Worm (Caenorhabditis elegans) whole organism, L2 larva: ENCODE data around the gene F47B8.1.

Experiments used
- aly-2 ChIP-seq: fragments of 150-350 bp; optimal IDR thresholded peaks from 2 replicates; lab custom pipeline; 2014; ENCODE audit warnings: missing biosample characterization, missing genetic modification characterization
- ceh-16 ChIP-seq: fragments of 150-350 bp; optimal IDR thresholded peaks from 2 replicates; lab custom pipeline; 2014; ENCODE audit warnings: missing biosample characterization, missing genetic modification characterization
- ceh-82 ChIP-seq: fragments of 150-350 bp; optimal IDR thresholded peaks from 2 replicates; lab custom pipeline; 2014; ENCODE audit warnings: missing biosample characterization, missing genetic modification characterization
- dmd-4 ChIP-seq: sonication (generic microtip); optimal IDR thresholded peaks from 2 replicates; lab custom pipeline; 2017; ENCODE audit warnings: missing biosample characterization, missing genetic modification characterization
- egl-27 ChIP-seq: sonication (generic microtip); optimal IDR thresholded peaks from 3 replicates; lab custom pipeline; 2017; ENCODE audit warnings: missing biosample characterization, missing genetic modification reagents, missing genetic modification characterization
- elt-3 ChIP-seq: sonication (generic microtip); optimal IDR thresholded peaks from 2 replicates; lab custom pipeline; 2017; ENCODE audit warnings: missing biosample characterization, missing genetic modification characterization
- lin-11 ChIP-seq: fragments of 150-350 bp; sonication (generic microtip); optimal IDR thresholded peaks from 2 replicates; lab custom pipeline; 2014; ENCODE audit warnings: missing biosample characterization, missing genetic modification characterization, inconsistent platforms, mixed read lengths
- lin-13 ChIP-seq: fragments of 150-350 bp; optimal IDR thresholded peaks from 2 replicates; lab custom pipeline; 2014; ENCODE audit warnings: missing biosample characterization, missing genetic modification reagents, missing genetic modification characterization
- lsy-2 ChIP-seq, 2 experiments: fragments of 150-350 bp in 1 of 2; sonication (generic microtip) in 1 of 2; optimal IDR thresholded peaks; 2 replicates each; lab custom pipeline; 2014 to 2017; ENCODE audit warnings: missing biosample characterization in 2 of 2, missing genetic modification characterization in 2 of 2
- mab-5 ChIP-seq: fragments of 150-350 bp; optimal IDR thresholded peaks from 2 replicates; lab custom pipeline; 2014; ENCODE audit warnings: missing biosample characterization, missing genetic modification characterization
- nhr-237 ChIP-seq: fragments of 150-350 bp; optimal IDR thresholded peaks from 2 replicates; lab custom pipeline; 2014; ENCODE audit warnings: missing biosample characterization, missing genetic modification characterization
- unc-55 ChIP-seq: fragments of 150-350 bp; sonication (generic microtip); optimal IDR thresholded peaks from 3 replicates; lab custom pipeline; 2014; ENCODE audit warnings: missing biosample characterization, missing genetic modification reagents, missing genetic modification characterization
- ztf-1 ChIP-seq: fragments of 200-800 bp; sonication (Bioruptor generic); conservative IDR thresholded peaks from 2 replicates; pipeline ENCODE4 v1.3.6; 2022; ENCODE audit warnings: missing genetic modification characterization, missing compliant biosample characterization

- TF ChIP-seq mab-5 (tag; lab: Kevin White, UChicago) (no peak), lsy-2 (tag; optimal IDR thresholded peaks at IDR 0.05; lab: Kevin White, UChicago) (no peak), egl-27 (tag; lab: Kevin White, UChicago) (no peak), unc-55 (GFP tag; lab: Kevin White, UChicago) (no peak), lin-11 (tag; lab: Kevin White, UChicago) (no peak), dmd-4 (tag; lab: Kevin White, UChicago) (no peak), aly-2 (tag; lab: Kevin White, UChicago) (no peak), ztf-1 (no peak), elt-3 (tag; lab: Kevin White, UChicago) (no peak), ceh-16 (tag; lab: Kevin White, UChicago) (no peak), nhr-237 (tag; lab: Kevin White, UChicago) (no peak), lin-13 (GFP tag; lab: Kevin White, UChicago) (no peak), ceh-82 (no peak)
These were observed 31.9 kb downstream of the F47B8.1 start, which contains the start of the genes srt-74 and F40G12.9 for ce11 chrV:14282222-14282709.
